Worm (Caenorhabditis elegans) whole organism, L1 larva: ENCODE measurements around the gene str-39.

Experiments used
- C04F5.9 ChIP-seq: sonication (generic microtip); optimal IDR thresholded peaks from 2 replicates; lab custom pipeline; 2016; ENCODE audit warnings: missing genetic modification characterization, missing compliant biosample characterization
- C16A3.4 ChIP-seq: fragments of 150-350 bp; optimal IDR thresholded peaks from 2 replicates; lab custom pipeline; 2014; ENCODE audit warnings: missing biosample characterization, missing genetic modification characterization
- Y116A8C.19 ChIP-seq: sonication (generic microtip); optimal IDR thresholded peaks from 2 replicates; lab custom pipeline; 2016; ENCODE audit warnings: missing compliant biosample characterization, missing genetic modification characterization, borderline replicate concordance
- aha-1 ChIP-seq: fragments of 150-350 bp; optimal IDR thresholded peaks from 2 replicates; lab custom pipeline; 2014; ENCODE audit warnings: missing biosample characterization, missing genetic modification characterization
- blmp-1 ChIP-seq: fragments of 150-350 bp; optimal IDR thresholded peaks from 2 replicates; lab custom pipeline; 2014; ENCODE audit warnings: missing biosample characterization, missing genetic modification characterization
- ceh-88 ChIP-seq: fragments of 200-800 bp; sonication (Bioruptor generic); IDR thresholded peaks from 2 replicates; pipeline ENCODE4 v1.3.6; 2022; ENCODE audit warnings: missing genetic modification characterization, missing compliant biosample characterization
- dpl-1 ChIP-seq, 3 experiments: fragments of 150-350 bp in 2 of 3; sonication (generic microtip) in 1 of 3; optimal IDR thresholded peaks; 2 replicates each; lab custom pipeline; 2014 to 2017; ENCODE audit warnings: missing biosample characterization in 3 of 3, missing genetic modification characterization in 3 of 3, missing genetic modification reagents in 3 of 3
- efl-1 ChIP-seq, 4 experiments: fragments of 150-350 bp; optimal IDR thresholded peaks in 3 of 4; peaks in 1 of 4; 1 replicate in 1 of 4; 2 replicates in 3 of 4; lab custom pipeline; 2014; ENCODE audit warnings: missing biosample characterization in 2 of 4, missing genetic modification characterization in 2 of 4, missing genetic modification reagents in 2 of 4
- egl-13 ChIP-seq: sonication (generic microtip); optimal IDR thresholded peaks from 2 replicates; lab custom pipeline; 2016; ENCODE audit warnings: missing genotype, missing genetic modification reagents, missing genetic modification characterization, missing compliant biosample characterization
- elt-2 ChIP-seq: sonication (generic microtip); optimal IDR thresholded peaks from 2 replicates; lab custom pipeline; 2016; ENCODE audit warnings: missing genetic modification characterization, mild to moderate bottlenecking, inconsistent platforms, missing compliant biosample characterization, missing genetic modification reagents
- ets-5 ChIP-seq: fragments of 200-800 bp; sonication (Bioruptor generic); IDR thresholded peaks from 2 replicates; pipeline ENCODE4 v1.3.6; 2022; ENCODE audit warnings: missing genetic modification characterization, missing compliant biosample characterization
- fkh-4 ChIP-seq: sonication (generic microtip); optimal IDR thresholded peaks from 2 replicates; lab custom pipeline; 2016; ENCODE audit warnings: missing compliant biosample characterization, missing genetic modification characterization, borderline replicate concordance
- fkh-8 ChIP-seq: sonication (generic microtip); optimal IDR thresholded peaks from 2 replicates; lab custom pipeline; 2016; ENCODE audit warnings: mild to moderate bottlenecking, missing genetic modification characterization, missing compliant biosample characterization
- grh-1 ChIP-seq: fragments of 200-800 bp; sonication (Bioruptor generic); IDR thresholded peaks from 2 replicates; pipeline ENCODE4 v1.3.6; 2022; ENCODE audit warnings: missing genetic modification reagents, missing genetic modification characterization, missing compliant biosample characterization
- isw-1 ChIP-seq: fragments of 200-800 bp; sonication (Bioruptor generic); IDR thresholded peaks from 2 replicates; pipeline ENCODE4 v1.3.6; 2022; ENCODE audit warnings: missing genetic modification characterization, missing compliant biosample characterization
- lin-14 ChIP-seq: fragments of 200-800 bp; sonication (Bioruptor generic); optimal IDR thresholded peaks from 2 replicates; lab custom pipeline; 2018; ENCODE audit warnings: mild to moderate bottlenecking, missing genetic modification characterization, moderate library complexity, missing compliant biosample characterization
- lin-35 ChIP-seq, 2 experiments: fragments of 150-350 bp; optimal IDR thresholded peaks; 2 replicates each; lab custom pipeline; 2014; ENCODE audit warnings: missing biosample characterization in 2 of 2, missing genetic modification characterization in 2 of 2, missing genetic modification reagents in 2 of 2
- lsy-2 ChIP-seq, 2 experiments: fragments of 150-350 bp; optimal IDR thresholded peaks; 2 replicates each; lab custom pipeline; 2014; ENCODE audit warnings: missing biosample characterization in 2 of 2, missing genetic modification characterization in 2 of 2
- nhr-11 ChIP-seq: fragments of 150-350 bp; optimal IDR thresholded peaks from 2 replicates; lab custom pipeline; 2014; ENCODE audit warnings: missing biosample characterization, missing genetic modification characterization
- nhr-20 ChIP-seq: sonication (generic microtip); optimal IDR thresholded peaks from 2 replicates; lab custom pipeline; 2016; ENCODE audit warnings: mild to moderate bottlenecking, missing genetic modification characterization, missing compliant biosample characterization
- nhr-47 ChIP-seq: sonication (generic microtip); optimal IDR thresholded peaks from 2 replicates; lab custom pipeline; 2016; ENCODE audit warnings: mild to moderate bottlenecking, missing genetic modification characterization, moderate library complexity, missing compliant biosample characterization
- nhr-71 ChIP-seq: sonication (generic microtip); optimal IDR thresholded peaks from 2 replicates; lab custom pipeline; 2016; ENCODE audit warnings: mild to moderate bottlenecking, missing genetic modification characterization, moderate library complexity, missing compliant biosample characterization
- nhr-84 ChIP-seq: sonication (generic microtip); optimal IDR thresholded peaks from 2 replicates; lab custom pipeline; 2017; ENCODE audit warnings: missing biosample characterization, missing genetic modification characterization
- pax-3 ChIP-seq: fragments of 200-800 bp; sonication (Bioruptor generic); optimal IDR thresholded peaks from 2 replicates; lab custom pipeline; 2018; ENCODE audit warnings: mild to moderate bottlenecking, missing genetic modification characterization, moderate library complexity, missing compliant biosample characterization
- rnt-1 ChIP-seq: sonication (generic microtip); optimal IDR thresholded peaks from 2 replicates; lab custom pipeline; 2016; ENCODE audit warnings: mild to moderate bottlenecking, missing genetic modification characterization, moderate library complexity, missing compliant biosample characterization
- sox-4 ChIP-seq: sonication (generic microtip); optimal IDR thresholded peaks from 2 replicates; lab custom pipeline; 2016; ENCODE audit warnings: missing genetic modification characterization, missing compliant biosample characterization
- sptf-1 ChIP-seq: fragments of 150-350 bp; optimal IDR thresholded peaks from 2 replicates; lab custom pipeline; 2014; ENCODE audit warnings: missing biosample characterization, missing genetic modification characterization
- sup-37 ChIP-seq: fragments of 200-800 bp; sonication (Bioruptor generic); optimal IDR thresholded peaks from 2 replicates; lab custom pipeline; 2018; ENCODE audit warnings: mild to moderate bottlenecking, missing genetic modification characterization, missing compliant biosample characterization
- unc-62 ChIP-seq: fragments of 150-350 bp; optimal IDR thresholded peaks from 2 replicates; lab custom pipeline; 2014; ENCODE audit warnings: missing biosample characterization, missing genetic modification reagents, missing genetic modification characterization
- unc-86 ChIP-seq: sonication (generic microtip); optimal IDR thresholded peaks from 2 replicates; lab custom pipeline; 2016; ENCODE audit warnings: missing genetic modification characterization, missing compliant biosample characterization
- vab-15 ChIP-seq: sonication (generic microtip); optimal IDR thresholded peaks from 2 replicates; lab custom pipeline; 2017; ENCODE audit warnings: missing genotype, mild to moderate bottlenecking, missing genetic modification characterization, missing compliant biosample characterization
- zip-4 ChIP-seq: fragments of 200-800 bp; sonication (Bioruptor generic); optimal IDR thresholded peaks from 2 replicates; lab custom pipeline; 2018; ENCODE audit warnings: mild to moderate bottlenecking, missing genetic modification characterization, moderate library complexity, missing compliant biosample characterization
- ztf-11 ChIP-seq, 2 experiments: sonication (generic microtip); optimal IDR thresholded peaks; 2 replicates each; lab custom pipeline; 2016 to 2017; ENCODE audit warnings: missing genetic modification characterization in 2 of 2, missing biosample characterization in 1 of 2, missing compliant biosample characterization in 1 of 2

Gene str-39

ce11 chrV:2880356-2880755 lies 655 bp upstream of the str-39 start:
- TF ChIP-seq nhr-47 (tag; lab: Kevin White, UChicago) (no peak), nhr-11 (tag; lab: Kevin White, UChicago) (no peak), unc-62 (no peak), elt-2 (tag; lab: Kevin White, UChicago) (peak; percentile 53), Y116A8C.19 (no peak)

ce11 chrV:2877509-2877908 lies 2.2 kb downstream of the str-39 start, which contains the start of gene F37B4.10:
Gene F37B4.10 (minus strand): TSS chrV:2877609.
- peak in 1 of 2 experiments; percentile 11 for TF ChIP-seq lsy-2 (tag; optimal IDR thresholded peaks at IDR 0.05; lab: Kevin White, UChicago)
- no peak for TF ChIP-seq fkh-8
- peak; percentile 8 to 18 for TF ChIP-seq efl-1 (optimal IDR thresholded peaks at IDR 0.05; lab: Kevin White, UChicago)
- TF ChIP-seq efl-1 (GFP tag; optimal IDR thresholded peaks at IDR 0.05 in 1 of 2; lab: Kevin White, UChicago), result no peak
- TF ChIP-seq lin-35 (GFP tag; optimal IDR thresholded peaks at IDR 0.05; lab: Kevin White, UChicago), result peak; percentile 15 to 22
- no peak for TF ChIP-seq isw-1
- TF ChIP-seq dpl-1 (GFP tag; optimal IDR thresholded peaks at IDR 0.05; lab: Kevin White, UChicago), result peak in 1 of 3 experiments; percentile 11
- TF ChIP-seq Y116A8C.19, result no peak
- TF ChIP-seq nhr-84, result no peak

ce11 chrV:2876188-2876831 lies 3.4 kb downstream of the str-39 start:
- TF ChIP-seq rnt-1, result no peak
- TF ChIP-seq efl-1 (optimal IDR thresholded peaks at IDR 0.05; lab: Kevin White, UChicago), result no peak
- peak in 1 of 2 experiments; percentile 15 for TF ChIP-seq efl-1 (GFP tag; optimal IDR thresholded peaks at IDR 0.05 in 1 of 2; lab: Kevin White, UChicago)

ce11 chrV:2875422-2875821 lies 4.3 kb downstream of the str-39 start, which contains the start of gene folt-2:
Gene folt-2 (minus strand): TSS chrV:2875600.
- no peak for TF ChIP-seq efl-1 (optimal IDR thresholded peaks at IDR 0.05; lab: Kevin White, UChicago)
- peak in 1 of 2 experiments; percentile 22 for TF ChIP-seq efl-1 (GFP tag; optimal IDR thresholded peaks at IDR 0.05 in 1 of 2; lab: Kevin White, UChicago)
- TF ChIP-seq C16A3.4 (tag; lab: Kevin White, UChicago), result no peak
- TF ChIP-seq Y116A8C.19, result no peak
- peak; percentile 10 for TF ChIP-seq nhr-71 (tag; lab: Kevin White, UChicago)
- TF ChIP-seq elt-2 (tag; lab: Kevin White, UChicago), result peak; percentile 50

- TF ChIP-seq ceh-88 (GFP tag; lab: Robert Waterston, UW) (no peak), nhr-20 (tag; lab: Kevin White, UChicago) (no peak), aha-1 (tag; lab: Kevin White, UChicago) (no peak), grh-1 (GFP tag; lab: Robert Waterston, UW) (no peak), fkh-8 (no peak), vab-15 (tag; lab: Kevin White, UChicago) (no peak), nhr-47 (tag; lab: Kevin White, UChicago) (no peak), zip-4 (GFP tag; lab: Kevin White, UChicago) (no peak), lin-14 (GFP tag; lab: Kevin White, UChicago) (no peak)
Measured at ce11 chrV:2872947-2873346, 6.8 kb downstream of the str-39 start.

ce11 chrV:2871754-2872504 lies 7.8 kb downstream of the str-39 start:
- TF ChIP-seq sptf-1 (tag; lab: Kevin White, UChicago) (no peak), unc-86 (no peak), ets-5 (GFP tag; lab: Robert Waterston, UW) (no peak), blmp-1 (tag; lab: Kevin White, UChicago) (no peak)
- TF ChIP-seq, all 84 proteins: peak for 0

- no peak for TF ChIP-seq sox-4
- no peak for TF ChIP-seq nhr-11 (tag; lab: Kevin White, UChicago)
- TF ChIP-seq aha-1 (tag; lab: Kevin White, UChicago), result no peak
- no peak for TF ChIP-seq egl-13 (tag; lab: Kevin White, UChicago)
- no peak for TF ChIP-seq zip-4 (GFP tag; lab: Kevin White, UChicago)
- no peak for TF ChIP-seq elt-2 (tag; lab: Kevin White, UChicago)
- no peak for TF ChIP-seq vab-15 (tag; lab: Kevin White, UChicago)
- no peak for TF ChIP-seq sup-37
- no peak for TF ChIP-seq ceh-88 (GFP tag; lab: Robert Waterston, UW)
- TF ChIP-seq C16A3.4 (tag; lab: Kevin White, UChicago), result no peak
- TF ChIP-seq C04F5.9 (tag; lab: Kevin White, UChicago), result no peak
- TF ChIP-seq ztf-11 (tag; optimal IDR thresholded peaks at IDR 0.05; lab: Kevin White, UChicago), result no peak
- no peak for TF ChIP-seq fkh-4
- TF ChIP-seq isw-1, result no peak
- TF ChIP-seq pax-3 (tag; lab: Kevin White, UChicago), result no peak
- TF ChIP-seq Y116A8C.19, result no peak
Measured at ce11 chrV:2870127-2870526, 9.6 kb downstream of the str-39 start, which contains the start of gene srh-243. Gene srh-243 (plus strand): TSS chrV:2870427.
